Worm (Caenorhabditis elegans) whole organism, midembryonic: Measurements from ENCODE around the gene C06C6.8.

Source experiments
- T22C8.4 ChIP-seq: fragments of 200-800 bp; sonication (Bioruptor generic); IDR thresholded peaks from 2 replicates; pipeline ENCODE4 v1.3.6; 2022; ENCODE audit warnings: missing genetic modification characterization, missing compliant biosample characterization
- cog-1 ChIP-seq: sonication (generic microtip); optimal IDR thresholded peaks from 2 replicates; lab custom pipeline; 2016; ENCODE audit warnings: missing genetic modification characterization, missing compliant biosample characterization
- flt-1 ChIP-seq: fragments of 200-800 bp; sonication (Bioruptor generic); IDR thresholded peaks from 2 replicates; pipeline ENCODE4 v1.3.6; 2022; ENCODE audit warnings: missing genetic modification characterization, missing compliant biosample characterization
- klf-2 ChIP-seq: fragments of 200-800 bp; sonication (Bioruptor generic); conservative IDR thresholded peaks from 2 replicates; pipeline ENCODE4 v1.3.6; 2022; ENCODE audit warnings: missing genetic modification reagents, missing genetic modification characterization, missing compliant biosample characterization
- ref-1 ChIP-seq: fragments of 200-800 bp; sonication (Bioruptor generic); conservative IDR thresholded peaks from 2 replicates; pipeline ENCODE4 v1.3.6; 2022; ENCODE audit warnings: missing genetic modification reagents, missing genetic modification characterization, missing compliant biosample characterization
- tab-1 ChIP-seq: fragments of 200-800 bp; sonication (Bioruptor generic); IDR thresholded peaks from 2 replicates; pipeline ENCODE4 v1.3.6; 2022; ENCODE audit warnings: missing genetic modification characterization, missing compliant biosample characterization
- ztf-23 ChIP-seq: fragments of 200-800 bp; sonication (Bioruptor generic); IDR thresholded peaks from 2 replicates; pipeline ENCODE4 v1.3.6; 2022; ENCODE audit warnings: missing genetic modification reagents, missing genetic modification characterization, missing compliant biosample characterization
- ztf-29 ChIP-seq: fragments of 200-800 bp; sonication (Bioruptor generic); IDR thresholded peaks from 2 replicates; pipeline ENCODE4 v1.3.6; 2022; ENCODE audit warnings: missing genetic modification reagents, missing genetic modification characterization, missing compliant biosample characterization

- TF ChIP-seq ztf-29 (GFP tag; lab: Robert Waterston, UW), result no peak
- TF ChIP-seq flt-1, result no peak
- TF ChIP-seq klf-2 (GFP tag; lab: Robert Waterston, UW), result no peak
- no peak for TF ChIP-seq ref-1 (GFP tag; lab: Robert Waterston, UW)
- no peak for TF ChIP-seq cog-1 (tag; lab: Kevin White, UChicago)
- no peak for TF ChIP-seq T22C8.4 (GFP tag; lab: Robert Waterston, UW)
- no peak for TF ChIP-seq ztf-23
- TF ChIP-seq tab-1 (GFP tag; lab: Robert Waterston, UW), result no peak
These were observed 44.2 kb upstream of the C06C6.8 start, which contains the start of gene srw-56 for ce11 chrV:15952762-15953161.
